Worm (Caenorhabditis elegans) whole organism, mixed stage, embryonic: ENCODE measurements around the gene C54D10.3.

ENCODE experiments used
- M03D4.4 ChIP-seq: sonication (generic microtip); optimal IDR thresholded peaks from 2 replicates; lab custom pipeline; 2017; ENCODE audit warnings: mild to moderate bottlenecking, missing genetic modification characterization, missing compliant biosample characterization
- bed-3 ChIP-seq: fragments of 200-800 bp; sonication (Bioruptor generic); optimal IDR thresholded peaks from 3 replicates; lab custom pipeline; 2018; ENCODE audit warnings: mild to moderate bottlenecking, missing genetic modification characterization, moderate library complexity, missing compliant biosample characterization
- blmp-1 ChIP-seq: fragments of 150-350 bp; optimal IDR thresholded peaks from 2 replicates; lab custom pipeline; 2014; ENCODE audit warnings: missing biosample characterization, missing genetic modification characterization
- ceh-39 ChIP-seq: fragments of 150-350 bp; optimal IDR thresholded peaks from 2 replicates; lab custom pipeline; 2014; ENCODE audit warnings: missing biosample characterization, missing genetic modification characterization
- ceh-43 ChIP-seq: fragments of 200-800 bp; sonication (Bioruptor generic); optimal IDR thresholded peaks from 2 replicates; lab custom pipeline; 2018; ENCODE audit warnings: mild to moderate bottlenecking, missing genetic modification characterization, moderate library complexity, missing compliant biosample characterization
- ceh-83 ChIP-seq: fragments of 200-800 bp; sonication (Bioruptor generic); optimal IDR thresholded peaks from 2 replicates; lab custom pipeline; 2018; ENCODE audit warnings: mild to moderate bottlenecking, missing genetic modification characterization, missing compliant biosample characterization
- ces-1 ChIP-seq: fragments of 150-350 bp; optimal IDR thresholded peaks from 2 replicates; lab custom pipeline; 2014; ENCODE audit warnings: missing biosample characterization, missing genetic modification reagents, missing genetic modification characterization
- cnd-1 ChIP-seq: fragments of 200-800 bp; sonication (Bioruptor generic); optimal IDR thresholded peaks from 2 replicates; lab custom pipeline; 2018; ENCODE audit warnings: mild to moderate bottlenecking, missing genetic modification characterization, missing compliant biosample characterization
- drap-1 ChIP-seq: fragments of 200-800 bp; sonication (Bioruptor generic); optimal IDR thresholded peaks from 3 replicates; lab custom pipeline; 2018; ENCODE audit warnings: mild to moderate bottlenecking, missing genetic modification characterization, missing compliant biosample characterization
- elt-3 ChIP-seq: fragments of 150-350 bp; optimal IDR thresholded peaks from 2 replicates; lab custom pipeline; 2014; ENCODE audit warnings: missing biosample characterization, missing genetic modification characterization
- ham-2 ChIP-seq: fragments of 200-800 bp; sonication (Bioruptor generic); optimal IDR thresholded peaks from 2 replicates; lab custom pipeline; 2018; ENCODE audit warnings: mild to moderate bottlenecking, missing genetic modification characterization, missing compliant biosample characterization
- hlh-1 ChIP-seq: fragments of 150-350 bp; optimal IDR thresholded peaks from 2 replicates; lab custom pipeline; 2014; ENCODE audit warnings: missing biosample characterization, missing genetic modification reagents, missing genetic modification characterization
- lin-13 ChIP-seq: fragments of 150-350 bp; optimal IDR thresholded peaks from 2 replicates; lab custom pipeline; 2014; ENCODE audit warnings: missing biosample characterization, missing genetic modification characterization
- lin-32 ChIP-seq: fragments of 200-800 bp; sonication (Bioruptor generic); optimal IDR thresholded peaks from 2 replicates; lab custom pipeline; 2018; ENCODE audit warnings: mild to moderate bottlenecking, missing genetic modification characterization, missing compliant biosample characterization
- lsy-2 ChIP-seq: fragments of 150-350 bp; optimal IDR thresholded peaks from 2 replicates; lab custom pipeline; 2014; ENCODE audit warnings: missing biosample characterization, missing genetic modification characterization
- mep-1 ChIP-seq: fragments of 150-350 bp; optimal IDR thresholded peaks from 2 replicates; lab custom pipeline; 2017; ENCODE audit warnings: missing biosample characterization, missing genetic modification reagents, missing genetic modification characterization, inconsistent platforms
- mls-2 ChIP-seq: sonication (generic microtip); optimal IDR thresholded peaks from 2 replicates; lab custom pipeline; 2016; ENCODE audit warnings: mild to moderate bottlenecking, missing genetic modification characterization, moderate library complexity, missing compliant biosample characterization
- nhr-12 ChIP-seq: fragments of 150-350 bp; optimal IDR thresholded peaks from 2 replicates; lab custom pipeline; 2014; ENCODE audit warnings: missing biosample characterization, missing genetic modification characterization
- nhr-2 ChIP-seq: fragments of 150-350 bp; optimal IDR thresholded peaks from 2 replicates; lab custom pipeline; 2014; ENCODE audit warnings: missing biosample characterization, missing genetic modification characterization
- nhr-237 ChIP-seq: fragments of 150-350 bp; optimal IDR thresholded peaks from 2 replicates; lab custom pipeline; 2014; ENCODE audit warnings: missing biosample characterization, missing genetic modification characterization
- nhr-28 ChIP-seq: fragments of 150-350 bp; optimal IDR thresholded peaks from 2 replicates; lab custom pipeline; 2014; ENCODE audit warnings: missing biosample characterization, missing genetic modification characterization
- nhr-76 ChIP-seq: sonication (generic microtip); optimal IDR thresholded peaks from 2 replicates; lab custom pipeline; 2017; ENCODE audit warnings: missing biosample characterization, missing genetic modification characterization
- pha-4 ChIP-seq: fragments of 150-350 bp; optimal IDR thresholded peaks from 2 replicates; lab custom pipeline; 2018; ENCODE audit warnings: missing biosample characterization, missing genetic modification reagents, missing genetic modification characterization
- sem-2 ChIP-seq: fragments of 200-800 bp; sonication (Bioruptor generic); optimal IDR thresholded peaks from 2 replicates; lab custom pipeline; 2018; ENCODE audit warnings: mild to moderate bottlenecking, missing genetic modification characterization, missing compliant biosample characterization
- snpc-4 ChIP-seq: fragments of 150-350 bp; optimal IDR thresholded peaks from 2 replicates; lab custom pipeline; 2014; ENCODE audit warnings: missing biosample characterization, missing genetic modification characterization
- sptf-1 ChIP-seq: sonication (generic microtip); optimal IDR thresholded peaks from 2 replicates; lab custom pipeline; 2017; ENCODE audit warnings: mild to moderate bottlenecking, missing genetic modification characterization, moderate library complexity, missing compliant biosample characterization
- tbx-8 ChIP-seq: fragments of 200-800 bp; sonication (Bioruptor generic); optimal IDR thresholded peaks from 2 replicates; lab custom pipeline; 2018; ENCODE audit warnings: mild to moderate bottlenecking, missing genetic modification characterization, moderate library complexity, missing compliant biosample characterization
- unc-120 ChIP-seq: sonication (generic microtip); optimal IDR thresholded peaks from 2 replicates; lab custom pipeline; 2017; ENCODE audit warnings: missing genetic modification characterization, missing compliant biosample characterization; ENCODE audit not compliant: poor library complexity, severe bottlenecking
- unc-39 ChIP-seq: fragments of 150-350 bp; optimal IDR thresholded peaks from 2 replicates; lab custom pipeline; 2014; ENCODE audit warnings: missing biosample characterization, missing genetic modification characterization
- unc-62 ChIP-seq: fragments of 150-350 bp; optimal IDR thresholded peaks from 2 replicates; lab custom pipeline; 2014; ENCODE audit warnings: missing biosample characterization, missing genetic modification reagents, missing genetic modification characterization
- zip-8 ChIP-seq: fragments of 150-350 bp; optimal IDR thresholded peaks from 2 replicates; lab custom pipeline; 2014; ENCODE audit warnings: missing biosample characterization, missing genetic modification characterization
- ztf-11 ChIP-seq: fragments of 150-350 bp; optimal IDR thresholded peaks from 2 replicates; lab custom pipeline; 2014; ENCODE audit warnings: missing biosample characterization, missing genetic modification characterization

The C54D10.3 gene

ce11 chrV:12446895-12447294 lies 28.5 kb downstream of the C54D10.3 start, which contains the start of the genes pals-38 and C54D10.9:
Gene pals-38 (minus strand): TSS chrV:12446995.
Gene C54D10.9 (plus strand): TSS chrV:12447153.
- TF ChIP-seq ham-2 (GFP tag; lab: Kevin White, UChicago) (no peak), ceh-39 (tag; lab: Kevin White, UChicago) (no peak), hlh-1 (tag; lab: Kevin White, UChicago) (no peak), pha-4 (tag; lab: Kevin White, UChicago) (no peak), ceh-43 (GFP tag; lab: Kevin White, UChicago) (no peak), mls-2 (tag; lab: Kevin White, UChicago) (no peak), elt-3 (tag; lab: Kevin White, UChicago) (no peak), lsy-2 (no peak), cnd-1 (tag; lab: Kevin White, UChicago) (no peak), nhr-237 (no peak)

DNA sequence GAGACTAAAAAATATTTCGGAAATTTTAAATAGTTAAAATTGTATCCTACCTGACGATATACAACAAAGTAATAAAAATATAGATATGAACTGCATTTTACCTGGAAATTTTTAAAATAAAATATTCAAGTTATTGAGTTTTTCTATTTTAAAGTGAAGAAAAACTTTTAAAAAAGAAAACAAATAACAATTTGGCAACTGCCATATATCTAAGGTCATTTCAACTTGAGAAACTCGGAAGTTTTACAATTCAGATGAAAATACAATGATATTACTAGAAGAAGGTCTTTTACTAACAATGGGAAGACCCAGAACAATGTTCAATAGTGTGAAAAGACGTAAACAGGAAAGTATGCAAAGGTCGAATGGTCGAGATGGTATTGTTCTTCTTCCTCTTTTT lies 31.5 kb downstream of the C54D10.3 start, which contains the start of gene C54D10.10:
Gene C54D10.10, minus strand, starts transcription at position 101 of the 400 bp plus-strand sequence.
- TF ChIP-seq nhr-2 (no peak), unc-62 (no peak), ceh-39 (tag; lab: Kevin White, UChicago) (no peak)

DNA sequence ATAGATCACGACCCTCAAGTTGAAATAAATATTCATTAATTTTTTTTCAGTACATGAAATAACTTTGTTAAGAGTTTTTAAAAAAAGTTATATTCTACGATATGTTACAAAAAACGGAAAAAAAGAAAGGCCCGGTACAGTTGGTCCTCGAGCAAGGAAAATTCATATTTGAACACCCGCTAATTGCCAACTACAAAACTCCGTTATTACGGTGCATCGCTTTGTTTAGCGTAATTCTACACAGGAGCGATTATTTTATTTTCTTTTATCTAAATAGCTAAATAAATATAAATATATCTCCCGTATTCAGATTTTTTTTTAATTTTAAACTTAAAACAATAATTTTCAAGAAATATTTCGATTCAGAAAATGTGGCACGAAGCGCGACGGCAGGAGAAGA lies 32.0 kb downstream of the C54D10.3 start, which contains the start of gene F28C1.1:
Gene F28C1.1, plus strand, starts transcription at position 365 of the 400 bp plus-strand sequence.
- TF ChIP-seq lsy-2 (peak; percentile 20), ces-1 (GFP tag; lab: Kevin White, UChicago) (peak; percentile 53), ceh-39 (tag; lab: Kevin White, UChicago) (no peak)
- TF ChIP-seq, all 35 proteins: peak for 2

DNA sequence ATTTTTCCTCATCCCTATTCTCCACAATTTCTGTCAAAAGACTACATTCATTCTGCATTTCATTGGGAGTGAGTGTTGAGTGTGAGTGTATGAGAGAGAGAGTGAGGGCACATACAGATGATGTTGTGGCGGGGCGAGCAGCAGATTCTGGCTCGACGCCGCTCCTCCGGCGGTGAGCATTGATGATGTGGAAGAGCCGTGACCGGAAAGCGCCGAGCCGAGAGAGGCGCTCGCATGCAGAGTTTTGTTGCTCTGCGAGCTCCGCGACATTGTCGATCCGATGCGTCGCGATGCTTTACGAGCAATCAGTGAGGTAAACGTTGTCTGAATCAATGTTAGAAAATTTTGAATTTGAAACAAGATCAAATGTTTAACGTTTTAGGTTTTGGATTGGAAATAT lies 37.3 kb downstream of the C54D10.3 start:
- no peak for TF ChIP-seq nhr-12
- no peak for TF ChIP-seq unc-39 (tag; lab: Kevin White, UChicago)
- no peak for TF ChIP-seq nhr-76 (tag; lab: Kevin White, UChicago)
- no peak for TF ChIP-seq lsy-2

ce11 chrV:12460583-12460982 lies 42.2 kb downstream of the C54D10.3 start:
- TF ChIP-seq hlh-1 (tag; lab: Kevin White, UChicago) (no peak), ceh-43 (GFP tag; lab: Kevin White, UChicago) (no peak), zip-8 (tag; lab: Kevin White, UChicago) (no peak), ces-1 (GFP tag; lab: Kevin White, UChicago) (no peak), ham-2 (GFP tag; lab: Kevin White, UChicago) (no peak), nhr-28 (no peak), tbx-8 (GFP tag; lab: Kevin White, UChicago) (no peak), blmp-1 (tag; lab: Kevin White, UChicago) (no peak), bed-3 (GFP tag; lab: Kevin White, UChicago) (no peak), unc-120 (tag; lab: Kevin White, UChicago) (no peak), nhr-12 (no peak), lsy-2 (no peak), ceh-83 (GFP tag; lab: Kevin White, UChicago) (no peak), elt-3 (tag; lab: Kevin White, UChicago) (no peak), cnd-1 (tag; lab: Kevin White, UChicago) (no peak), drap-1 (GFP tag; lab: Kevin White, UChicago) (no peak)

DNA sequence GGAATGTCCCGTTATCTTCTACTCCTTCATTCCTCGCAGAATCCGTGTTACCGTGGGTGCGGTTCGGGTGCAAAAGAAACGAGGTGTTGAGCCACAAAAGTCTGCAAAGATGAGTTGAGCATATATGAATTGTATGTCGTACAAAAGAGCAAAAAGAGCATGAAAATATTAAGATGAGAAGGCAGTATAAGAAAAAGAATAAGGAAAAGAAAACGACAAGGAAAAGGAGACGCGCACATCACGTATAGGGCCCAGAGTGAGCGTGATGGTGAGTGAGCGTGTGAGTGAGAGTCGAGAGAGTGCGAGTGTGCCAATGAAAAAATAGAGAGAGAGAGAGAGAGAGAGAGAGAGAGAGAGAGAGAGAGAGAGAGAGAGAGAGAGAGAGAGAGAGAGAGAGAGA lies 44.5 kb downstream of the C54D10.3 start, which contains the start of gene egl-10:
Gene egl-10, minus strand, starts transcription at position 101 of the 400 bp plus-strand sequence.
- TF ChIP-seq unc-39 (tag; lab: Kevin White, UChicago) (no peak), cnd-1 (tag; lab: Kevin White, UChicago) (peak; percentile 6), bed-3 (GFP tag; lab: Kevin White, UChicago) (no peak), snpc-4 (tag; lab: Kevin White, UChicago) (no peak), sem-2 (GFP tag; lab: Kevin White, UChicago) (no peak)

ce11 chrV:12465399-12465798 lies 47.0 kb downstream of the C54D10.3 start:
- TF ChIP-seq ztf-11 (tag; lab: Kevin White, UChicago) (peak; percentile 61), lin-32 (GFP tag; lab: Kevin White, UChicago) (no peak), mep-1 (tag; lab: Kevin White, UChicago) (peak; percentile 66), M03D4.4 (tag; lab: Kevin White, UChicago) (peak; percentile 38), ham-2 (GFP tag; lab: Kevin White, UChicago) (no peak), unc-62 (peak; percentile 93), blmp-1 (tag; lab: Kevin White, UChicago) (no peak), ces-1 (GFP tag; lab: Kevin White, UChicago) (peak; percentile 83), nhr-12 (no peak), lsy-2 (peak; percentile 20), unc-120 (tag; lab: Kevin White, UChicago) (peak; percentile 87), ceh-83 (GFP tag; lab: Kevin White, UChicago) (no peak), tbx-8 (GFP tag; lab: Kevin White, UChicago) (no peak), hlh-1 (tag; lab: Kevin White, UChicago) (peak; percentile 49), sptf-1 (tag; lab: Kevin White, UChicago) (peak; percentile 26), drap-1 (GFP tag; lab: Kevin White, UChicago) (peak; percentile 1), unc-39 (tag; lab: Kevin White, UChicago) (peak; percentile 18), zip-8 (tag; lab: Kevin White, UChicago) (no peak), mls-2 (tag; lab: Kevin White, UChicago) (peak; percentile 25), lin-13 (no peak), pha-4 (tag; lab: Kevin White, UChicago) (peak; percentile 62)
